Worm (Caenorhabditis elegans): ENCODE data around the gene rcd-1.
"Not testable (repeated sequence)": the region's sequence is repeated elsewhere in the genome, so short reads cannot be mapped to it uniquely, and the experiment has no call there.

rcd-1 gene

ce11 chrII:3761599-3761998 lies 7.9 kb downstream of the rcd-1 start, which contains the start of gene T24E12.6:
Gene T24E12.6 (minus strand): TSS chrII:3761699.
- not testable (repeated sequence) for TF ChIP-seq B0035.1 (tag; optimal IDR thresholded peaks at IDR 0.05); F23B12.7 (tag; optimal IDR thresholded peaks at IDR 0.05; ENCODE audit: insufficient read depth); attf-5 (GFP tag; optimal IDR thresholded peaks at IDR 0.05)

- TF ChIP-seq F22D6.2 (tag; optimal IDR thresholded peaks at IDR 0.05) (no peak), snpc-4 (GFP tag; optimal IDR thresholded peaks at IDR 0.05) (no peak), snpc-4 (tag; optimal IDR thresholded peaks at IDR 0.05) (no peak), lin-35 (GFP tag; optimal IDR thresholded peaks at IDR 0.05) (no peak), snpc-3.4 (tag; optimal IDR thresholded peaks at IDR 0.05) (no peak), F55B11.4 (tag; optimal IDR thresholded peaks at IDR 0.05; ENCODE audit: borderline replicate concordance, insufficient read depth) (no peak), ceh-100 (GFP tag; IDR thresholded peaks at IDR 0.05) (no peak), pbrm-1 (GFP tag; IDR thresholded peaks at IDR 0.05) (no peak), hlh-12 (tag; optimal IDR thresholded peaks at IDR 0.05) (no peak), ama-1 (optimal IDR thresholded peaks at IDR 0.05) (no peak), ama-1 (GFP tag; optimal IDR thresholded peaks at IDR 0.05) (no peak), egl-44 (GFP tag; IDR thresholded peaks at IDR 0.05) (no peak), attf-6 (GFP tag; IDR thresholded peaks at IDR 0.05) (no peak), sptf-2 (GFP tag; optimal IDR thresholded peaks at IDR 0.05) (no peak), chd-7 (tag; optimal IDR thresholded peaks at IDR 0.05) (no peak), aptf-3 (GFP tag; IDR thresholded peaks at IDR 0.05) (no peak), nhr-120 (GFP tag; IDR thresholded peaks at IDR 0.05) (no peak)
Measured at ce11 chrII:3764486-3764885, 10.8 kb downstream of the rcd-1 start, which contains the start of gene srx-112. Gene srx-112 (minus strand): TSS chrII:3764586.

DNA sequence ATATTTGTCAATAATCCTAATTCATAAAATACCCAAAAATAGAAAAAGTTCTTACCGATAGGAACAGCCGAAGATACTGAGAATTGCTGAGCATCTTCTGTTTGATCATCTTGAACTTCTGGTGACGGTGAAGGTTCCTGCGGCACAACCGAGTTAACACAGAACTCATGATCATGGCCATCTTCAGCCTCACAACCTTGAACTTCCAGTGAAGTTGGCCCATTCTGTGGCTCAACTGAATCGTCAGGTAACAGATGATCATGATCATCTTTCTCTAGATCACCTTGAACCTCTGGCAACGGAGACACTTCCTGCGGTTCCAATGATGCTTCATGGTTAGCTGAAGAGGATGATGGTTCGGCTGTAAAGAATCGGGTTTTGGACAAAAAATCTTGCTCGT lies 17.9 kb downstream of the rcd-1 start:
- TF ChIP-seq sptf-2 (GFP tag; optimal IDR thresholded peaks at IDR 0.05) (no peak), dpff-1 (tag; optimal IDR thresholded peaks at IDR 0.05) (no peak), mcd-1 (GFP tag; IDR thresholded peaks at IDR 0.05) (no peak), pbrm-1 (GFP tag; IDR thresholded peaks at IDR 0.05) (no peak), madf-3 (GFP tag; IDR thresholded peaks at IDR 0.05) (no peak), F49E8.2 (tag; optimal IDR thresholded peaks at IDR 0.05; ENCODE audit: insufficient read depth) (no peak), unc-130 (GFP tag; optimal IDR thresholded peaks at IDR 0.05) (no peak), athp-1 (tag; optimal IDR thresholded peaks at IDR 0.05) (no peak), unc-62 (GFP tag; optimal IDR thresholded peaks at IDR 0.05) (no peak), C06A6.2 (GFP tag; conservative IDR thresholded peaks at IDR 0.05) (no peak), efl-1 (GFP tag; optimal IDR thresholded peaks at IDR 0.05) (no peak), let-607 (tag; optimal IDR thresholded peaks at IDR 0.05) (no peak), Y53G8AR.9 (GFP tag; conservative IDR thresholded peaks at IDR 0.05) (no peak), lsl-1 (GFP tag; optimal IDR thresholded peaks at IDR 0.05) (no peak), ztf-28 (GFP tag; IDR thresholded peaks at IDR 0.05) (no peak), ceh-58 (GFP tag; IDR thresholded peaks at IDR 0.05) (no peak), gei-17 (GFP tag; optimal IDR thresholded peaks at IDR 0.05) (no peak), ztf-18 (tag; optimal IDR thresholded peaks at IDR 0.05) (no peak)

DNA sequence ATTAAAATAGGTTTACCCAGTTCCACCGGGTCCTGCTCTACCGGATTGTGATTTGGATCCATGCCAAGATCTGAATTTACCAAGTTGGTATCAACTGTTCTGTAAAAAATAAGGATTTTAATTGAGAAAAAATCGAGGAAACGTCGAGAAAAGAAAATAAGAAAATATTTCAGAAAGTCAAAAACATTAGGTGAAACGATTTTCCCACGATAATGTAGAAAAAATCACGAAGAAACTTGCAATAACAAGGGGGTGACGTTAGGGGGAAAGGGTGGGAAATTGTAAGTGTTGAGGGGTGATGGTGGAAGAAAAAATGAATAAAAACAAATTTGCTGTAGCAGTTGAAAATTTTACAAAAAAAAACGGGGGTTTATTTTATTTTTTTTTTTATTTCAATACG lies 19.4 kb downstream of the rcd-1 start, which contains the start of gene T24E12.10:
TSS of gene T24E12.10 (minus strand) at position 101 of the 400 bp plus-strand sequence.
- TF ChIP-seq unc-130 (GFP tag; optimal IDR thresholded peaks at IDR 0.05) (no peak), ceh-58 (GFP tag; IDR thresholded peaks at IDR 0.05) (no peak), F37B4.10 (GFP tag; IDR thresholded peaks at IDR 0.05) (no peak), rcor-1 (GFP tag; IDR thresholded peaks at IDR 0.05) (no peak), lir-1 (GFP tag; conservative IDR thresholded peaks at IDR 0.05) (no peak), die-1 (tag; optimal IDR thresholded peaks at IDR 0.05) (no peak)

Data from whole organism, young adult.